Worm (Caenorhabditis elegans) whole organism, mixed stage, embryonic: ENCODE data around the gene cyk-7.
A peak's percentile ranks its signal among the peaks of the same experiment; 100 is the strongest.

Experiments
- ceh-83 ChIP-seq: fragments of 200-800 bp; sonication (Bioruptor generic); optimal IDR thresholded peaks from 2 replicates; lab custom pipeline; 2018; ENCODE audit warnings: mild to moderate bottlenecking, missing genetic modification characterization, missing compliant biosample characterization
- ces-1 ChIP-seq: fragments of 150-350 bp; optimal IDR thresholded peaks from 2 replicates; lab custom pipeline; 2014; ENCODE audit warnings: missing biosample characterization, missing genetic modification reagents, missing genetic modification characterization
- cnd-1 ChIP-seq: fragments of 200-800 bp; sonication (Bioruptor generic); optimal IDR thresholded peaks from 2 replicates; lab custom pipeline; 2018; ENCODE audit warnings: mild to moderate bottlenecking, missing genetic modification characterization, missing compliant biosample characterization
- elt-1 ChIP-seq: sonication (generic microtip); optimal IDR thresholded peaks from 2 replicates; lab custom pipeline; 2017; ENCODE audit warnings: missing genetic modification characterization, mild to moderate bottlenecking, missing compliant biosample characterization, antibody characterized with exemption, moderate library complexity, borderline replicate concordance; ENCODE audit not compliant: insufficient read depth
- flh-1 ChIP-seq: fragments of 200-800 bp; sonication (Bioruptor generic); optimal IDR thresholded peaks from 2 replicates; lab custom pipeline; 2018; ENCODE audit warnings: mild to moderate bottlenecking, missing genetic modification characterization, moderate library complexity, missing compliant biosample characterization
- hlh-1 ChIP-seq: fragments of 150-350 bp; optimal IDR thresholded peaks from 2 replicates; lab custom pipeline; 2014; ENCODE audit warnings: missing biosample characterization, missing genetic modification reagents, missing genetic modification characterization
- mls-2 ChIP-seq: sonication (generic microtip); optimal IDR thresholded peaks from 2 replicates; lab custom pipeline; 2016; ENCODE audit warnings: mild to moderate bottlenecking, missing genetic modification characterization, moderate library complexity, missing compliant biosample characterization
- nhr-28 ChIP-seq: fragments of 150-350 bp; optimal IDR thresholded peaks from 2 replicates; lab custom pipeline; 2014; ENCODE audit warnings: missing biosample characterization, missing genetic modification characterization
- nhr-76 ChIP-seq: sonication (generic microtip); optimal IDR thresholded peaks from 2 replicates; lab custom pipeline; 2017; ENCODE audit warnings: missing biosample characterization, missing genetic modification characterization
- pha-4 ChIP-seq: fragments of 150-350 bp; optimal IDR thresholded peaks from 2 replicates; lab custom pipeline; 2018; ENCODE audit warnings: missing biosample characterization, missing genetic modification reagents, missing genetic modification characterization
- unc-39 ChIP-seq: fragments of 150-350 bp; optimal IDR thresholded peaks from 2 replicates; lab custom pipeline; 2014; ENCODE audit warnings: missing biosample characterization, missing genetic modification characterization
- zip-8 ChIP-seq: fragments of 150-350 bp; optimal IDR thresholded peaks from 2 replicates; lab custom pipeline; 2014; ENCODE audit warnings: missing biosample characterization, missing genetic modification characterization
- ztf-11 ChIP-seq: fragments of 150-350 bp; optimal IDR thresholded peaks from 2 replicates; lab custom pipeline; 2014; ENCODE audit warnings: missing biosample characterization, missing genetic modification characterization

DNA sequence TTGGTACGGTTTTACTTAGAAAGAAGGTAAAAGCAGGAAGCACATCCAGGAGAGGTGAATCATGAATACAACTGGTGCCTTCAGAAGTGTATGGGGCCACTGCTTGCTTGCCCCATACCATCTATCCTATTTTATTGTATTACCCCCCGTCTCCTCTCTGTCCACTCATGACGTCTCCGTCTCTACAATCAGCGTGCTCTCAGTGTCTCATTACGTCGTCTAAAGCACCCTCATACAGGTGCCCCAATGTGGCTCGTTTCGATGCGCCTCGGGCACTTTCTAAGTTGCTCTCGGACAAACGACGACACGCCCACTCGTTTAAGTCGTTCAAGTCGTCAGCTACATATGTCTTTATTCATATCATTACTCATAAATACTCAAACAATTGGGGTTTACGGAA is 28.8 kb upstream of the cyk-7 start:
- TF ChIP-seq nhr-76 (tag; lab: Kevin White, UChicago) = no peak
- no peak for TF ChIP-seq flh-1
- no peak for TF ChIP-seq nhr-28 (tag; lab: Kevin White, UChicago)
- peak; percentile 26 for TF ChIP-seq cnd-1 (tag; lab: Kevin White, UChicago)
- TF ChIP-seq elt-1 (tag; lab: Kevin White, UChicago) = no peak
- no peak for TF ChIP-seq unc-39
- TF ChIP-seq zip-8 (tag; lab: Kevin White, UChicago) = no peak
- no peak for TF ChIP-seq hlh-1
- no peak for TF ChIP-seq mls-2 (tag; lab: Kevin White, UChicago)
- no peak for TF ChIP-seq pha-4 (tag; lab: Kevin White, UChicago)
- TF ChIP-seq ceh-83 (GFP tag; lab: Kevin White, UChicago) = no peak
- no peak for TF ChIP-seq ces-1 (GFP tag; lab: Kevin White, UChicago)
- no peak for TF ChIP-seq ztf-11 (tag; lab: Kevin White, UChicago)
